Worm (Caenorhabditis elegans): ENCODE measurements around the gene uda-1.

DNA sequence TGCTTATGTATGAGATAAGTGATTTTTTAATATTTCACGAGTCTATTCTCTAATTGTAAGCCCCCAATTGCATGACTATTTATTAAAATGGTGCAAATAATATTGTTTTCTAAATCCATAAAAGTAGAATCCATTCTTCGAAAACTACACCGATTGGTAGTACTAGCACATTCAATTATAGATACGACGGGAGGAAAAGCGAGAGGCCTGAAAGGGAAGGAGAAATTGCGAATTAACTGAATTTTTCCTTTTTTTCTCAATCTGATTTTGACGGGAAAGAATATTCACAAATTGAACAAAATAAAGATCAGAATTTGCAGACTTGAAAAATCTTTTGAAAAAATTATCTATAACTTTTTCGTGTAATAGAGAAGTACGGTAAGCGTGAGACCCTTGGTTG, 27.3 kb upstream of the uda-1 start:
- TF ChIP-seq nhr-2 (tag; optimal IDR thresholded peaks at IDR 0.05) (no peak), flh-1 (GFP tag; optimal IDR thresholded peaks at IDR 0.05) (no peak), elt-1 (tag; optimal IDR thresholded peaks at IDR 0.05; ENCODE audit: borderline replicate concordance, insufficient read depth) (no peak)

Measured in whole organism, mixed stage, embryonic.